Worm (Caenorhabditis elegans): Measurements from ENCODE around the gene ZK1248.15.

- TF ChIP-seq elt-2 (tag; optimal IDR thresholded peaks at IDR 0.05) = no peak
- no peak for TF ChIP-seq lin-39 (tag; optimal IDR thresholded peaks at IDR 0.05)
These were observed 35.8 kb upstream of the ZK1248.15 start for ce11 chrII:5874130-5874529.
